Fruit fly (Drosophila melanogaster): Measurements from ENCODE around the gene Amacr.

dm6 chr2L:20775941-20776340 lies 23.8 kb upstream of the Amacr start:
- TF ChIP-seq GATAd (GFP tag; optimal IDR thresholded peaks at IDR 0.05) (no peak), Vsx2 (GFP tag; optimal IDR thresholded peaks at IDR 0.05; ENCODE audit: partially characterized antibody) (no peak), fru (GFP tag; optimal IDR thresholded peaks at IDR 0.05) (no peak), Hr78 (GFP tag; optimal IDR thresholded peaks at IDR 0.05) (no peak), pan (optimal IDR thresholded peaks at IDR 0.05) (peak; percentile 56), OdsH (GFP tag; optimal IDR thresholded peaks at IDR 0.05) (no peak), usp (GFP tag; optimal IDR thresholded peaks at IDR 0.05) (no peak), Mio (GFP tag; optimal IDR thresholded peaks at IDR 0.05) (no peak), dsf (GFP tag; optimal IDR thresholded peaks at IDR 0.05; ENCODE audit: borderline replicate concordance) (no peak)

All from whole organism, wandering third instar larva.